Worm (Caenorhabditis elegans): Measurements from ENCODE around the gene srh-147.

- TF ChIP-seq flt-1 (GFP tag; IDR thresholded peaks at IDR 0.05) (no peak), tab-1 (GFP tag; IDR thresholded peaks at IDR 0.05) (no peak), ztf-29 (GFP tag; IDR thresholded peaks at IDR 0.05) (no peak), ztf-23 (GFP tag; IDR thresholded peaks at IDR 0.05) (no peak), T22C8.4 (GFP tag; IDR thresholded peaks at IDR 0.05) (no peak), ref-1 (GFP tag; conservative IDR thresholded peaks at IDR 0.05) (no peak), med-1 (GFP tag; optimal IDR thresholded peaks at IDR 0.05; ENCODE audit: insufficient read depth) (no peak), klf-2 (GFP tag; conservative IDR thresholded peaks at IDR 0.05) (no peak), cog-1 (tag; optimal IDR thresholded peaks at IDR 0.05) (no peak)
Observed at ce11 chrV:15885967-15886366, 35.8 kb upstream of the srh-147 start, which contains the start of gene T06C12.9.
